Fruit fly (Drosophila melanogaster) whole organism, embryonic: ENCODE data around the gene CG4658.
A peak's percentile ranks its signal among the peaks of the same experiment; 100 is the strongest.

Experiments
- Ada2b ChIP-seq: fragments of 200-800 bp; sonication (Bioruptor generic); IDR thresholded peaks from 2 replicates; pipeline ENCODE4 v1.3.6; 2022; ENCODE audit warnings: missing biosample characterization, missing genetic modification characterization
- Bteb2 ChIP-seq: fragments of 200-800 bp; sonication (Bioruptor generic); optimal IDR thresholded peaks from 2 replicates; lab custom pipeline; 2016; ENCODE audit warnings: missing biosample characterization, missing genetic modification characterization
- CG10209 ChIP-seq: fragments of 200-800 bp; sonication (Bioruptor generic); optimal IDR thresholded peaks from 3 replicates; lab custom pipeline; 2017; ENCODE audit warnings: missing biosample characterization, mild to moderate bottlenecking, missing genetic modification characterization, missing genetic modification reagents
- CG11085 ChIP-seq: fragments of 200-800 bp; sonication (Bioruptor generic); IDR thresholded peaks from 2 replicates; pipeline ENCODE4 v1.3.6; 2022; ENCODE audit warnings: missing biosample characterization, missing genetic modification characterization
- CG14014 ChIP-seq: fragments of 200-800 bp; sonication (Bioruptor generic); IDR thresholded peaks from 2 replicates; pipeline ENCODE4 v1.3.6; 2022; ENCODE audit warnings: missing biosample characterization, missing genetic modification characterization
- CG16815 ChIP-seq: fragments of 200-800 bp; sonication (Bioruptor generic); optimal IDR thresholded peaks from 3 replicates; lab custom pipeline; 2017; ENCODE audit warnings: missing biosample characterization, mild to moderate bottlenecking, missing genetic modification characterization
- CG17385 ChIP-seq: fragments of 200-800 bp; sonication (Bioruptor generic); optimal IDR thresholded peaks from 3 replicates; lab custom pipeline; 2018; ENCODE audit warnings: missing biosample characterization, mild to moderate bottlenecking, missing genetic modification characterization
- CG17829 ChIP-seq: fragments of 200-800 bp; optimal IDR thresholded peaks from 2 replicates; lab custom pipeline; 2019; ENCODE audit warnings: missing biosample characterization, mild to moderate bottlenecking, missing genetic modification characterization, moderate library complexity
- CG2712 ChIP-seq: fragments of 200-800 bp; optimal IDR thresholded peaks from 3 replicates; lab custom pipeline; 2019; ENCODE audit warnings: missing biosample characterization, mild to moderate bottlenecking, missing genetic modification characterization, moderate library complexity
- CG31224 ChIP-seq: fragments of 200-800 bp; sonication (Bioruptor generic); IDR thresholded peaks from 2 replicates; pipeline ENCODE4 v1.3.6; 2022; ENCODE audit warnings: missing biosample characterization, missing genetic modification characterization
- CG31388 ChIP-seq: fragments of 200-800 bp; sonication (Bioruptor generic); optimal IDR thresholded peaks from 2 replicates; lab custom pipeline; 2016; ENCODE audit warnings: missing biosample characterization, missing genetic modification characterization
- CG32772 ChIP-seq: fragments of 200-800 bp; sonication (Bioruptor generic); IDR thresholded peaks from 2 replicates; pipeline ENCODE4 v1.3.6; 2022; ENCODE audit warnings: missing biosample characterization, missing genetic modification characterization
- CG4404 ChIP-seq: fragments of 200-800 bp; sonication (Bioruptor generic); IDR thresholded peaks from 2 replicates; pipeline ENCODE4 v1.3.6; 2022; ENCODE audit warnings: missing biosample characterization, missing genetic modification characterization
- CG4820 ChIP-seq: fragments of 200-800 bp; sonication (Bioruptor generic); optimal IDR thresholded peaks from 3 replicates; lab custom pipeline; 2016; ENCODE audit warnings: missing biosample characterization, missing genetic modification characterization
- CG6683 ChIP-seq: fragments of 200-800 bp; sonication (Bioruptor generic); optimal IDR thresholded peaks from 2 replicates; lab custom pipeline; 2017; ENCODE audit warnings: missing biosample characterization, mild to moderate bottlenecking, missing genetic modification characterization, missing genetic modification reagents
- CG7357 ChIP-seq: fragments of 200-800 bp; sonication (Bioruptor generic); IDR thresholded peaks from 3 replicates; pipeline ENCODE4 v1.3.6; 2022; ENCODE audit warnings: missing biosample characterization, missing genetic modification characterization
- CG7786 ChIP-seq: fragments of 200-800 bp; sonication (Bioruptor generic); optimal IDR thresholded peaks from 2 replicates; lab custom pipeline; 2016; ENCODE audit warnings: missing biosample characterization, missing genetic modification characterization
- CG9437 ChIP-seq: fragments of 200-800 bp; sonication (Bioruptor generic); optimal IDR thresholded peaks from 2 replicates; lab custom pipeline; 2018; ENCODE audit warnings: missing biosample characterization, mild to moderate bottlenecking, missing genetic modification characterization
- D19A ChIP-seq: fragments of 200-800 bp; optimal IDR thresholded peaks from 3 replicates; lab custom pipeline; 2019; ENCODE audit warnings: missing biosample characterization, mild to moderate bottlenecking, missing genetic modification characterization, moderate library complexity
- Dek ChIP-seq: fragments of 200-800 bp; sonication (Bioruptor generic); optimal IDR thresholded peaks from 3 replicates; lab custom pipeline; 2019; ENCODE audit warnings: missing biosample characterization, mild to moderate bottlenecking, missing genetic modification characterization, moderate library complexity
- Dip3 ChIP-seq: fragments of 200-800 bp; sonication (Bioruptor generic); optimal IDR thresholded peaks from 3 replicates; lab custom pipeline; 2016; ENCODE audit warnings: missing biosample characterization, missing genetic modification characterization
- Dp ChIP-seq: fragments of 200-800 bp; sonication (Bioruptor generic); optimal IDR thresholded peaks from 2 replicates; lab custom pipeline; 2018; ENCODE audit warnings: missing biosample characterization, mild to moderate bottlenecking, missing genetic modification characterization, moderate library complexity
- E2f1 ChIP-seq: fragments of 200-800 bp; sonication (Bioruptor generic); IDR thresholded peaks from 2 replicates; pipeline ENCODE4 v1.3.6; 2022; ENCODE audit warnings: missing biosample characterization, missing genetic modification characterization
- H15 ChIP-seq: fragments of 200-800 bp; sonication (Bioruptor generic); IDR thresholded peaks from 3 replicates; pipeline ENCODE4 v1.3.6; 2022; ENCODE audit warnings: missing biosample characterization, missing genetic modification characterization
- Hsf ChIP-seq: fragments of 200-800 bp; sonication (Bioruptor generic); optimal IDR thresholded peaks from 3 replicates; lab custom pipeline; 2016; ENCODE audit warnings: missing biosample characterization, missing genetic modification characterization
- Med ChIP-seq: fragments of 200-800 bp; sonication (Bioruptor generic); peaks from one replicate; lab custom pipeline; 2016; ENCODE audit warnings: missing biosample characterization, missing genetic modification characterization, mild to moderate bottlenecking, inconsistent platforms, moderate library complexity
- NC2α ChIP-seq: fragments of 200-800 bp; sonication (Bioruptor generic); optimal IDR thresholded peaks from 2 replicates; lab custom pipeline; 2016; ENCODE audit warnings: missing biosample characterization, missing genetic modification characterization
- Opbp ChIP-seq: fragments of 200-800 bp; sonication (Bioruptor generic); IDR thresholded peaks from 3 replicates; pipeline ENCODE4 v1.3.6; 2022; ENCODE audit warnings: missing biosample characterization, missing genetic modification characterization; ENCODE audit not compliant: partially characterized antibody
- Ptx1 ChIP-seq: fragments of 200-800 bp; sonication (Bioruptor generic); IDR thresholded peaks from 2 replicates; pipeline ENCODE4 v1.3.6; 2022; ENCODE audit warnings: missing biosample characterization, missing genetic modification characterization
- Six4 ChIP-seq: fragments of 200-800 bp; sonication (Bioruptor generic); optimal IDR thresholded peaks from 2 replicates; lab custom pipeline; 2016; ENCODE audit warnings: missing biosample characterization, missing genetic modification characterization
- Sry-β ChIP-seq: fragments of 200-800 bp; sonication (Bioruptor generic); optimal IDR thresholded peaks from 2 replicates; lab custom pipeline; 2018; ENCODE audit warnings: missing biosample characterization, mild to moderate bottlenecking, missing genetic modification characterization, moderate library complexity
- Stat92E ChIP-seq, 3 experiments: fragments of >200 bp in 2 of 3; fragments of 200-800 bp in 1 of 3; sonication (Bioruptor generic) in 1 of 3; optimal IDR thresholded peaks; 2 replicates each; lab custom pipeline; 2017 to 2019; ENCODE audit warnings: missing biosample characterization in 3 of 3, missing genetic modification characterization in 3 of 3, mild to moderate bottlenecking in 1 of 3, moderate library complexity in 1 of 3
- TFAM ChIP-seq: fragments of 200-800 bp; sonication (Bioruptor generic); optimal IDR thresholded peaks from 2 replicates; lab custom pipeline; 2017; ENCODE audit warnings: missing biosample characterization, missing genetic modification characterization, inconsistent platforms
- Tbp ChIP-seq: fragments of >200 bp; optimal IDR thresholded peaks from 2 replicates; lab custom pipeline; 2018; ENCODE audit warnings: missing biosample characterization, missing genetic modification characterization
- amos ChIP-seq: fragments of 200-800 bp; sonication (Bioruptor generic); IDR thresholded peaks from 2 replicates; pipeline ENCODE4 v1.3.6; 2022; ENCODE audit warnings: missing biosample characterization, missing genetic modification characterization; ENCODE audit not compliant: partially characterized antibody
- dmrt99B ChIP-seq: fragments of 200-800 bp; sonication (Bioruptor generic); optimal IDR thresholded peaks from 2 replicates; lab custom pipeline; 2018; ENCODE audit warnings: missing biosample characterization, mild to moderate bottlenecking, missing genetic modification characterization, moderate library complexity
- emc ChIP-seq: fragments of 200-800 bp; sonication (Bioruptor generic); optimal IDR thresholded peaks from 2 replicates; lab custom pipeline; 2016; ENCODE audit warnings: missing biosample characterization, missing genetic modification characterization
- ems ChIP-seq: fragments of 200-800 bp; sonication (Bioruptor generic); optimal IDR thresholded peaks from 3 replicates; lab custom pipeline; 2016; ENCODE audit warnings: missing biosample characterization, missing genetic modification characterization
- gsb ChIP-seq: fragments of 200-800 bp; sonication (Bioruptor generic); IDR thresholded peaks from 2 replicates; pipeline ENCODE4 v1.3.6; 2022; ENCODE audit warnings: missing biosample characterization, missing genetic modification characterization
- her ChIP-seq: fragments of 200-800 bp; sonication (Bioruptor generic); optimal IDR thresholded peaks from 2 replicates; lab custom pipeline; 2016; ENCODE audit warnings: missing biosample characterization, missing genetic modification characterization
- hth ChIP-seq: fragments of >200 bp; optimal IDR thresholded peaks from 2 replicates; lab custom pipeline; 2017; ENCODE audit warnings: inconsistent platforms
- knrl ChIP-seq: fragments of 200-800 bp; sonication (Bioruptor generic); IDR thresholded peaks from 3 replicates; pipeline ENCODE4 v1.3.6; 2022; ENCODE audit warnings: missing biosample characterization, missing genetic modification characterization; ENCODE audit not compliant: partially characterized antibody
- pfk ChIP-seq: fragments of 200-800 bp; sonication (Bioruptor generic); optimal IDR thresholded peaks from 2 replicates; lab custom pipeline; 2018; ENCODE audit warnings: missing biosample characterization, mild to moderate bottlenecking, missing genetic modification characterization, moderate library complexity
- pita ChIP-seq: fragments of 200-800 bp; sonication (Bioruptor generic); optimal IDR thresholded peaks from 2 replicates; lab custom pipeline; 2017; ENCODE audit warnings: missing biosample characterization, mild to moderate bottlenecking, missing genetic modification characterization
- shn ChIP-seq: fragments of 200-800 bp; sonication (Bioruptor generic); optimal IDR thresholded peaks from 3 replicates; lab custom pipeline; 2016; ENCODE audit warnings: missing biosample characterization, missing genetic modification characterization
- sug ChIP-seq: fragments of 200-800 bp; optimal IDR thresholded peaks from 2 replicates; lab custom pipeline; 2019; ENCODE audit warnings: missing biosample characterization, mild to moderate bottlenecking, missing genetic modification characterization, moderate library complexity
- tap ChIP-seq: fragments of 200-800 bp; optimal IDR thresholded peaks from 3 replicates; lab custom pipeline; 2019; ENCODE audit warnings: missing biosample characterization, mild to moderate bottlenecking, missing genetic modification characterization, moderate library complexity
- tna ChIP-seq: fragments of 200-800 bp; sonication (Bioruptor generic); IDR thresholded peaks from 2 replicates; pipeline ENCODE4 v1.3.6; 2022; ENCODE audit warnings: missing biosample characterization, missing genetic modification characterization; ENCODE audit not compliant: partially characterized antibody
- zen ChIP-seq: fragments of 200-800 bp; sonication (Bioruptor generic); optimal IDR thresholded peaks from 3 replicates; lab custom pipeline; 2018; ENCODE audit warnings: missing biosample characterization, mild to moderate bottlenecking, missing genetic modification characterization, moderate library complexity

Gene CG4658

DNA sequence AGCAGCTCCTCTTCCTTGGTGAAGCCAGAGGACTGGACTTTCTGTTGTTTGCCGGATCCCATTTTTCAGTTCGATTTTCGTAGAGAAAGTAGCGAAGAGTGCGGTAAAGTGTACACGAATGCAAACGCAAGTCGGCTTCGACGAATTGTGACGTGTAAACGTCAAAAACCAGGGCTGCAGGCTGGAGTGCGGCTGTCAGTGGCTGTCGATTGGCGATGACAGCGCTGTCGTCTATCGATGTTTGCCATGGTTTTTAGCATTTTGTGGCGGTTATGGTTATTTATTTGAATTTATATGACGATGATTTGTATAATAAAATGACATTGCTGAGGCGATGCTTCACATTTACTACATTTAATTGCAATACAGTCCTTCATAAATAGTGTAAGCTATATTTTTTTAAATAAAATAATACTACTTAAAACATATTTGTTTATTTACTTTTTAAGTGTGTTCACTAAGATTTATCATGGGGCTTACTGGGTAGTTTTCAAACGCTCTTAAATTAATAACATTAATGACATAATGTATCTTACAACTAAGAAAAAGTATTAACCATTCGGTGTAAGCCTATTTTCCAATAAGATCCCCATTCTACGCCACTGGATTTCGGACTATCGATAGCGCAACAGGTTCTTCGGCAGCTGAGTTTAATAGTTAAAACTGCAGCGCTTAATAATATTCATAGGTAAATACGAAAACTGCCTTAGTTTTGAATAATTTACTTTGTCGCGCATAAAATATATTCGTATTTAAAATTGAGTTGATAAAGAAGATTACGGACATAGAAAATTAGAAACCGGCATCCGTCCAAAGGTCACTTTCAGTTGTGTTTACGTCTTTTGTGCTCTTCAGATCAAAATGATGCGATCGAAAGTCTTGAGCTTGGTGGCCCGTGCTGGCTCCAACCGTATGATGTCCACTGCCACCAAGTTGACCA lies 38.6 kb upstream of the CG4658 start, which contains the start of the genes CG5885 and CG4598 (continued):
- no peak for TF ChIP-seq NC2α
- no peak for TF ChIP-seq CG31224
- peak; percentile 62 for TF ChIP-seq Ptx1 (GFP tag; lab: Robert Waterston, UW)
- no peak for TF ChIP-seq Six4 (GFP tag; lab: Kevin White, UChicago)
- peak; percentile 99 for TF ChIP-seq D19A (tag; lab: Kevin White, UChicago)
- TF ChIP-seq CG2712 (tag; lab: Kevin White, UChicago), result peak; percentile 61
- peak; percentile 45 for TF ChIP-seq tap (tag; lab: Kevin White, UChicago)
- peak; percentile 84 for TF ChIP-seq CG4820 (GFP tag; lab: Kevin White, UChicago)
- no peak for TF ChIP-seq Sry-β (GFP tag; lab: Kevin White, UChicago)
- TF ChIP-seq H15 (GFP tag; lab: Robert Waterston, UW), result peak; percentile 41; the same call in 2 of the 3 replicates
- TF ChIP-seq emc (GFP tag; lab: Kevin White, UChicago), result no peak
- peak; percentile 15 for TF ChIP-seq Bteb2 (GFP tag; lab: Kevin White, UChicago)
- TF ChIP-seq Med (GFP tag; lab: Kevin White, UChicago), result peak; percentile 85
- TF ChIP-seq zen, result peak; percentile 7
- peak; percentile 89 for TF ChIP-seq Opbp (GFP tag; lab: Robert Waterston, UW)
- TF ChIP-seq CG16815, result peak; percentile 40
- TF ChIP-seq amos, result peak; percentile 85
- no peak for TF ChIP-seq Tbp (GFP tag; lab: Kevin White, UChicago)
- TF ChIP-seq shn, result peak; percentile 9
- TF ChIP-seq CG17385 (GFP tag; lab: Kevin White, UChicago), result peak; percentile 64
- TF ChIP-seq CG10209 (GFP tag; lab: Kevin White, UChicago), result peak; percentile 66
- peak; percentile 11 for TF ChIP-seq ems (GFP tag; lab: Kevin White, UChicago)
- peak in 1 of 3 experiments; percentile 52 for TF ChIP-seq Stat92E (GFP tag; optimal IDR thresholded peaks at IDR 0.05; lab: Kevin White, UChicago)
- peak; percentile 85 for TF ChIP-seq Ada2b
- peak; percentile 59 for TF ChIP-seq CG14014 (GFP tag; lab: Robert Waterston, UW)
- peak; percentile 48 for TF ChIP-seq tna (GFP tag; lab: Robert Waterston, UW)
- no peak for TF ChIP-seq CG11085 (GFP tag; lab: Robert Waterston, UW)
- TF ChIP-seq knrl, result peak; percentile 82
- peak; percentile 70 for TF ChIP-seq sug (tag; lab: Kevin White, UChicago)
- TF ChIP-seq CG32772 (GFP tag; lab: Robert Waterston, UW), result peak; percentile 28; the same call in 1 of the 2 replicates
- TF ChIP-seq dmrt99B (tag; lab: Kevin White, UChicago), result peak; percentile 65
- TF ChIP-seq CG4404, result no peak
- TF ChIP-seq Dip3 (GFP tag; lab: Kevin White, UChicago), result peak; percentile 21
- TF ChIP-seq CG7786 (GFP tag; lab: Kevin White, UChicago), result peak; percentile 41
- TF ChIP-seq CG9437, result peak; percentile 53
- TF ChIP-seq CG31388 (GFP tag; lab: Kevin White, UChicago), result no peak
- peak; percentile 38 for TF ChIP-seq Hsf
- TF ChIP-seq CG6683 (GFP tag; lab: Kevin White, UChicago), result no peak
- no peak for TF ChIP-seq her
- peak; percentile 76 for TF ChIP-seq Dek (tag; lab: Kevin White, UChicago)
- TF ChIP-seq gsb, result no peak
- TF ChIP-seq CG17829 (tag; lab: Kevin White, UChicago), result peak; percentile 56
- TF ChIP-seq E2f1, result peak; percentile 59
- TF ChIP-seq hth (lab: Kevin White, UChicago), result no peak
- TF ChIP-seq TFAM (GFP tag; lab: Kevin White, UChicago), result no peak
- no peak for TF ChIP-seq CG7357 (GFP tag; lab: Robert Waterston, UW)
- TF ChIP-seq pfk (GFP tag; lab: Kevin White, UChicago), result no peak
- TF ChIP-seq Dp (GFP tag; lab: Kevin White, UChicago), result peak; percentile 88
- TF ChIP-seq pita (GFP tag; lab: Kevin White, UChicago), result no peak
